Fruit fly (Drosophila melanogaster) whole organism, embryonic: ENCODE data around the gene CG34001.

Experiments
- Ada2b ChIP-seq: fragments of 200-800 bp; sonication (Bioruptor generic); IDR thresholded peaks from 2 replicates; pipeline ENCODE4 v1.3.6; 2022; ENCODE audit warnings: missing biosample characterization, missing genetic modification characterization
- Asciz ChIP-seq: fragments of 200-800 bp; sonication (Bioruptor generic); optimal IDR thresholded peaks from 2 replicates; lab custom pipeline; 2017; ENCODE audit warnings: missing biosample characterization, mild to moderate bottlenecking, missing genetic modification characterization, missing genetic modification reagents
- Atf-2 ChIP-seq: fragments of 200-800 bp; sonication (Bioruptor generic); optimal IDR thresholded peaks from 2 replicates; lab custom pipeline; 2016; ENCODE audit warnings: missing biosample characterization, missing genetic modification characterization
- Bdp1 ChIP-seq: fragments of 200-800 bp; sonication (Bioruptor generic); optimal IDR thresholded peaks from 3 replicates; lab custom pipeline; 2016; ENCODE audit warnings: missing biosample characterization, missing genetic modification characterization
- Blimp-1 ChIP-seq: fragments of 200-800 bp; sonication (Bioruptor generic); optimal IDR thresholded peaks from 3 replicates; lab custom pipeline; 2018; ENCODE audit warnings: missing biosample characterization, missing genetic modification characterization, mild to moderate bottlenecking, moderate library complexity, missing genetic modification reagents
- CG11456 ChIP-seq: fragments of 200-800 bp; sonication (Bioruptor generic); IDR thresholded peaks from 3 replicates; pipeline ENCODE4 v1.3.6; 2022; ENCODE audit warnings: missing biosample characterization, missing genetic modification characterization
- CG11723 ChIP-seq: fragments of 200-800 bp; sonication (Bioruptor generic); optimal IDR thresholded peaks from 2 replicates; lab custom pipeline; 2017; ENCODE audit warnings: missing biosample characterization, mild to moderate bottlenecking, missing genetic modification characterization
- CG1233 ChIP-seq: fragments of 200-800 bp; sonication (Bioruptor generic); optimal IDR thresholded peaks from 4 replicates; lab custom pipeline; 2018; ENCODE audit warnings: missing biosample characterization, mild to moderate bottlenecking, missing genetic modification characterization
- CG14014 ChIP-seq: fragments of 200-800 bp; sonication (Bioruptor generic); IDR thresholded peaks from 2 replicates; pipeline ENCODE4 v1.3.6; 2022; ENCODE audit warnings: missing biosample characterization, missing genetic modification characterization
- CG15479 ChIP-seq: fragments of 200-800 bp; sonication (Bioruptor generic); optimal IDR thresholded peaks from 3 replicates; lab custom pipeline; 2019; ENCODE audit warnings: missing biosample characterization, mild to moderate bottlenecking, missing genetic modification characterization, moderate library complexity
- CG1647 ChIP-seq: fragments of 200-800 bp; sonication (Bioruptor generic); optimal IDR thresholded peaks from 3 replicates; lab custom pipeline; 2016; ENCODE audit warnings: missing biosample characterization, missing genetic modification characterization
- CG16813 ChIP-seq: fragments of 200-800 bp; sonication (Bioruptor generic); IDR thresholded peaks from 3 replicates; pipeline ENCODE4 v1.3.6; 2022; ENCODE audit warnings: missing biosample characterization, missing genetic modification characterization; ENCODE audit not compliant: partially characterized antibody
- CG17829 ChIP-seq: fragments of 200-800 bp; optimal IDR thresholded peaks from 2 replicates; lab custom pipeline; 2019; ENCODE audit warnings: missing biosample characterization, mild to moderate bottlenecking, missing genetic modification characterization, moderate library complexity
- CG30431 ChIP-seq: fragments of 200-800 bp; sonication (Bioruptor generic); optimal IDR thresholded peaks from 2 replicates; lab custom pipeline; 2017; ENCODE audit warnings: missing biosample characterization, missing genetic modification characterization
- CG3065 ChIP-seq: fragments of 200-800 bp; sonication (Bioruptor generic); optimal IDR thresholded peaks from 2 replicates; lab custom pipeline; 2016; ENCODE audit warnings: missing biosample characterization, missing genetic modification characterization
- CG3163 ChIP-seq: fragments of 200-800 bp; sonication (Bioruptor generic); optimal IDR thresholded peaks from 3 replicates; lab custom pipeline; 2016; ENCODE audit warnings: missing biosample characterization, missing genetic modification characterization
- CG3838 ChIP-seq: fragments of 200-800 bp; sonication (Bioruptor generic); optimal IDR thresholded peaks from 3 replicates; lab custom pipeline; 2016; ENCODE audit warnings: missing biosample characterization, missing genetic modification characterization
- CG4854 ChIP-seq: fragments of 200-800 bp; sonication (Bioruptor generic); optimal IDR thresholded peaks from 2 replicates; lab custom pipeline; 2016; ENCODE audit warnings: missing biosample characterization, missing genetic modification characterization, inconsistent platforms
- CG5245 ChIP-seq: fragments of 200-800 bp; sonication (Bioruptor generic); optimal IDR thresholded peaks from 3 replicates; lab custom pipeline; 2016; ENCODE audit warnings: missing biosample characterization, missing genetic modification characterization
- CG6791 ChIP-seq: fragments of 200-800 bp; sonication (Bioruptor generic); IDR thresholded peaks from 3 replicates; pipeline ENCODE4 v1.3.6; 2022; ENCODE audit warnings: missing biosample characterization, missing genetic modification characterization; ENCODE audit not compliant: partially characterized antibody
- CG8089 ChIP-seq: fragments of 200-800 bp; sonication (Bioruptor generic); optimal IDR thresholded peaks from 3 replicates; lab custom pipeline; 2016; ENCODE audit warnings: missing biosample characterization, missing genetic modification characterization
- CG8765 ChIP-seq: fragments of 200-800 bp; sonication (Bioruptor generic); IDR thresholded peaks from 2 replicates; pipeline ENCODE4 v1.3.6; 2022; ENCODE audit warnings: missing biosample characterization, missing genetic modification characterization
- CG9609 ChIP-seq: fragments of 200-800 bp; sonication (Bioruptor generic); optimal IDR thresholded peaks from 3 replicates; lab custom pipeline; 2016; ENCODE audit warnings: missing biosample characterization, missing genetic modification characterization
- CG9932 ChIP-seq: fragments of 200-800 bp; sonication (Bioruptor generic); IDR thresholded peaks from 2 replicates; pipeline ENCODE4 v1.3.6; 2022; ENCODE audit warnings: missing biosample characterization, missing genetic modification characterization
- CrebB ChIP-seq: fragments of 200-800 bp; sonication (Bioruptor generic); optimal IDR thresholded peaks from 3 replicates; lab custom pipeline; 2018; ENCODE audit warnings: missing biosample characterization, mild to moderate bottlenecking, missing genetic modification characterization
- E2f1 ChIP-seq: fragments of 200-800 bp; sonication (Bioruptor generic); IDR thresholded peaks from 2 replicates; pipeline ENCODE4 v1.3.6; 2022; ENCODE audit warnings: missing biosample characterization, missing genetic modification characterization
- Elba2 ChIP-seq: fragments of 200-800 bp; sonication (Bioruptor generic); optimal IDR thresholded peaks from 3 replicates; lab custom pipeline; 2016; ENCODE audit warnings: missing biosample characterization, missing genetic modification characterization
- Hey ChIP-seq: fragments of 200-800 bp; sonication (Bioruptor generic); optimal IDR thresholded peaks from 3 replicates; lab custom pipeline; 2018; ENCODE audit warnings: missing biosample characterization, mild to moderate bottlenecking, missing genetic modification characterization
- Kr ChIP-seq: fragments of 200-800 bp; sonication (Bioruptor generic); optimal IDR thresholded peaks from 2 replicates; lab custom pipeline; 2017; ENCODE audit warnings: missing biosample characterization, mild to moderate bottlenecking, missing genetic modification characterization
- MBD-R2 ChIP-seq: fragments of 200-800 bp; sonication (Bioruptor generic); IDR thresholded peaks from 2 replicates; pipeline ENCODE4 v1.3.6; 2022; ENCODE audit warnings: missing biosample characterization, missing genetic modification characterization
- Nf-YC ChIP-seq: fragments of 200-800 bp; optimal IDR thresholded peaks from 3 replicates; lab custom pipeline; 2019; ENCODE audit warnings: missing biosample characterization, mild to moderate bottlenecking, missing genetic modification characterization, moderate library complexity
- Poxn ChIP-seq: fragments of 200-800 bp; sonication (Bioruptor generic); IDR thresholded peaks from 2 replicates; pipeline ENCODE4 v1.3.6; 2022; ENCODE audit warnings: missing biosample characterization, missing genetic modification characterization
- Ptx1 ChIP-seq: fragments of 200-800 bp; sonication (Bioruptor generic); IDR thresholded peaks from 2 replicates; pipeline ENCODE4 v1.3.6; 2022; ENCODE audit warnings: missing biosample characterization, missing genetic modification characterization
- Ravus ChIP-seq: fragments of 200-800 bp; sonication (Bioruptor generic); IDR thresholded peaks from 2 replicates; pipeline ENCODE4 v1.3.6; 2022; ENCODE audit warnings: missing biosample characterization, missing genetic modification characterization
- Rx ChIP-seq: fragments of 200-800 bp; sonication (Bioruptor generic); IDR thresholded peaks from 2 replicates; pipeline ENCODE4 v1.3.6; 2022; ENCODE audit warnings: missing biosample characterization, missing genetic modification characterization
- Spps ChIP-seq: fragments of 200-800 bp; sonication (Bioruptor generic); optimal IDR thresholded peaks from 2 replicates; lab custom pipeline; 2018; ENCODE audit warnings: missing biosample characterization, mild to moderate bottlenecking, missing genetic modification characterization
- Xbp1 ChIP-seq: fragments of 200-800 bp; sonication (Bioruptor generic); optimal IDR thresholded peaks from 3 replicates; lab custom pipeline; 2016; ENCODE audit warnings: missing biosample characterization, mild to moderate bottlenecking, missing genetic modification characterization
- ab ChIP-seq: fragments of 200-800 bp; sonication (Bioruptor generic); optimal IDR thresholded peaks from 2 replicates; lab custom pipeline; 2016; ENCODE audit warnings: missing biosample characterization, missing genetic modification characterization
- ac ChIP-seq: fragments of 200-800 bp; sonication (Bioruptor generic); optimal IDR thresholded peaks from 3 replicates; lab custom pipeline; 2017; ENCODE audit warnings: missing biosample characterization, mild to moderate bottlenecking, missing genetic modification characterization
- ara ChIP-seq: fragments of 200-800 bp; sonication (Bioruptor generic); IDR thresholded peaks from 2 replicates; pipeline ENCODE4 v1.3.6; 2022; ENCODE audit warnings: missing biosample characterization, missing genetic modification characterization
- cas ChIP-seq: fragments of 200-800 bp; sonication (Bioruptor generic); IDR thresholded peaks from 2 replicates; pipeline ENCODE4 v1.3.6; 2022; ENCODE audit warnings: missing biosample characterization, missing genetic modification characterization
- chif ChIP-seq, 2 experiments: fragments of 200-800 bp; sonication (Bioruptor generic); optimal IDR thresholded peaks; 3 replicates each; lab custom pipeline; 2016; ENCODE audit warnings: missing biosample characterization in 2 of 2, missing genetic modification characterization in 2 of 2
- ci ChIP-seq: fragments of 200-800 bp; sonication (Bioruptor generic); IDR thresholded peaks from 3 replicates; pipeline ENCODE4 v1.3.6; 2022; ENCODE audit warnings: missing biosample characterization, missing genetic modification characterization
- dmrt11E ChIP-seq: fragments of 200-800 bp; sonication (Bioruptor generic); optimal IDR thresholded peaks from 3 replicates; lab custom pipeline; 2018; ENCODE audit warnings: missing biosample characterization, mild to moderate bottlenecking, missing genetic modification characterization, moderate library complexity
- fru ChIP-seq: fragments of >200 bp; optimal IDR thresholded peaks from 2 replicates; lab custom pipeline; 2017
- fu2 ChIP-seq: fragments of 200-800 bp; sonication (Bioruptor generic); optimal IDR thresholded peaks from 2 replicates; lab custom pipeline; 2016; ENCODE audit warnings: missing biosample characterization, missing genetic modification characterization
- gsb ChIP-seq: fragments of 200-800 bp; sonication (Bioruptor generic); IDR thresholded peaks from 2 replicates; pipeline ENCODE4 v1.3.6; 2022; ENCODE audit warnings: missing biosample characterization, missing genetic modification characterization
- nerfin-2 ChIP-seq: fragments of 200-800 bp; sonication (Bioruptor generic); IDR thresholded peaks from 2 replicates; pipeline ENCODE4 v1.3.6; 2022; ENCODE audit warnings: missing biosample characterization, missing genetic modification characterization; ENCODE audit not compliant: partially characterized antibody
- peb ChIP-seq: fragments of 200-800 bp; sonication (Bioruptor generic); IDR thresholded peaks from 2 replicates; pipeline ENCODE4 v1.3.6; 2022; ENCODE audit warnings: missing biosample characterization, missing genetic modification characterization
- pfk ChIP-seq: fragments of 200-800 bp; sonication (Bioruptor generic); optimal IDR thresholded peaks from 2 replicates; lab custom pipeline; 2018; ENCODE audit warnings: missing biosample characterization, mild to moderate bottlenecking, missing genetic modification characterization, moderate library complexity
- sens-2 ChIP-seq: fragments of 200-800 bp; sonication (Bioruptor generic); IDR thresholded peaks from 2 replicates; pipeline ENCODE4 v1.3.6; 2022; ENCODE audit warnings: missing biosample characterization, missing genetic modification characterization
- vfl ChIP-seq: fragments of 200-800 bp; sonication (Bioruptor generic); optimal IDR thresholded peaks from 2 replicates; lab custom pipeline; 2016; ENCODE audit warnings: missing biosample characterization, missing genetic modification characterization
- zfh1 ChIP-seq: fragments of 200-800 bp; sonication (Bioruptor generic); IDR thresholded peaks from 3 replicates; pipeline ENCODE4 v1.3.6; 2022; ENCODE audit warnings: missing biosample characterization, missing genetic modification characterization

The CG34001 gene

dm6 chr3L:10681814-10682213 lies 50.9 kb downstream of the CG34001 start (continued):
- TF ChIP-seq Xbp1 (GFP tag; lab: Kevin White, UChicago): no peak
- TF ChIP-seq cas (GFP tag; lab: Robert Waterston, UW): no peak
- no peak for TF ChIP-seq Bdp1 (GFP tag; lab: Kevin White, UChicago)
- TF ChIP-seq CrebB (tag; lab: Kevin White, UChicago): peak; percentile 30
- no peak for TF ChIP-seq CG3163 (GFP tag; lab: Kevin White, UChicago)
- TF ChIP-seq chif (GFP tag; optimal IDR thresholded peaks at IDR 0.05; lab: Kevin White, UChicago): no peak
- TF ChIP-seq CG4854 (GFP tag; lab: Kevin White, UChicago): no peak
- TF ChIP-seq Poxn (GFP tag; lab: Robert Waterston, UW): no peak
- no peak for TF ChIP-seq CG11723 (GFP tag; lab: Kevin White, UChicago)
- no peak for TF ChIP-seq CG8765 (GFP tag; lab: Robert Waterston, UW)
- TF ChIP-seq sens-2 (GFP tag; lab: Robert Waterston, UW): 0 out of 2 replicates have a peak, but pooled peaks have one; percentile 5
- no peak for TF ChIP-seq peb (GFP tag; lab: Robert Waterston, UW)
- no peak for TF ChIP-seq dmrt11E (tag; lab: Kevin White, UChicago)
- no peak for TF ChIP-seq Rx (GFP tag; lab: Robert Waterston, UW)
- TF ChIP-seq CG3838: no peak
- no peak for TF ChIP-seq CG15479 (GFP tag; lab: Kevin White, UChicago)
- no peak for TF ChIP-seq Nf-YC (tag; lab: Kevin White, UChicago)
- no peak for TF ChIP-seq CG1647
- no peak for TF ChIP-seq fru (lab: Kevin White, UChicago)
- no peak for TF ChIP-seq vfl (GFP tag; lab: Kevin White, UChicago)
- TF ChIP-seq CG30431: no peak
- no peak for TF ChIP-seq nerfin-2 (GFP tag; lab: Robert Waterston, UW)
- TF ChIP-seq Kr (GFP tag; lab: Kevin White, UChicago): no peak
- no peak for TF ChIP-seq ac
- peak; percentile 28; the same call in 1 of the 3 replicates for TF ChIP-seq zfh1 (GFP tag; lab: Robert Waterston, UW)
- no peak for TF ChIP-seq Asciz (GFP tag; lab: Kevin White, UChicago)
- TF ChIP-seq CG1233: no peak
- TF ChIP-seq fu2 (GFP tag; lab: Kevin White, UChicago): no peak
- no peak for TF ChIP-seq Spps (tag; lab: Kevin White, UChicago)
- TF ChIP-seq CG3065 (GFP tag; lab: Kevin White, UChicago): no peak
- TF ChIP-seq Atf-2 (GFP tag; lab: Kevin White, UChicago): no peak
- peak; percentile 52; the same call in 2 of the 3 replicates for TF ChIP-seq ci (GFP tag; lab: Robert Waterston, UW)
- no peak for TF ChIP-seq Ravus (GFP tag; lab: Robert Waterston, UW)
- TF ChIP-seq Hey (tag; lab: Kevin White, UChicago): no peak
- no peak for TF ChIP-seq Blimp-1 (GFP tag; lab: Kevin White, UChicago)
- no peak for TF ChIP-seq Ptx1
- no peak for TF ChIP-seq ab
- peak; percentile 5 for TF ChIP-seq CG8089
- no peak for TF ChIP-seq CG16813 (GFP tag; lab: Robert Waterston, UW)
- TF ChIP-seq gsb (GFP tag; lab: Robert Waterston, UW): no peak
- TF ChIP-seq CG5245: no peak
- TF ChIP-seq Ada2b (GFP tag; lab: Robert Waterston, UW): 0 out of 2 replicates have a peak, but pooled peaks have one; percentile 30
- no peak for TF ChIP-seq CG11456 (GFP tag; lab: Robert Waterston, UW)
- TF ChIP-seq ara: peak; percentile 52; the same call in 1 of the 2 replicates
- 0 out of 2 replicates have a peak, but pooled peaks have one; percentile 12 for TF ChIP-seq CG14014 (GFP tag; lab: Robert Waterston, UW)
- peak; percentile 32; the same call in 1 of the 2 replicates for TF ChIP-seq CG9932 (GFP tag; lab: Robert Waterston, UW)
- no peak for TF ChIP-seq pfk
- no peak for TF ChIP-seq MBD-R2 (GFP tag; lab: Robert Waterston, UW)
- TF ChIP-seq CG17829 (tag; lab: Kevin White, UChicago): no peak
- TF ChIP-seq Elba2 (GFP tag; lab: Kevin White, UChicago): no peak
- TF ChIP-seq E2f1 (GFP tag; lab: Robert Waterston, UW): no peak
- TF ChIP-seq CG9609 (GFP tag; lab: Kevin White, UChicago): no peak
- no peak for TF ChIP-seq CG6791 (GFP tag; lab: Robert Waterston, UW)
